Comparison of ENCODE assay signal across 1 fruit fly cellular context in genomic region chr3R:25880198-25880970, dm6.
TF ChIP-seq lines count a peak whose summit lies in the region.

No protein-coding gene starts in this region.

TF ChIP-seq in whole organism, embryonic, 481 proteins besides CTCF, POLR2A, EP300 and RAD21 (continued from another document and continues in another):
- TF ChIP-seq CG42726 (GFP tag; IDR thresholded peaks at IDR 0.05; lab: Robert Waterston, UW; ENCODE audit: partially characterized antibody) = no peak
- no peak for TF ChIP-seq prd (optimal IDR thresholded peaks at IDR 0.05; lab: Kevin White, UChicago)
- TF ChIP-seq prd (GFP tag; IDR thresholded peaks at IDR 0.05; lab: Robert Waterston, UW) = peak; percentile 49; the same call in 1 of the 3 replicates
- no peak for TF ChIP-seq btn (GFP tag; optimal IDR thresholded peaks at IDR 0.05; lab: Kevin White, UChicago)
- peak; percentile 31 for TF ChIP-seq CG10654 (GFP tag; optimal IDR thresholded peaks at IDR 0.05; lab: Kevin White, UChicago)
- TF ChIP-seq fd3F (GFP tag; optimal IDR thresholded peaks at IDR 0.05; lab: Kevin White, UChicago) = peak; percentile 36
- no peak for TF ChIP-seq wdn (GFP tag; IDR thresholded peaks at IDR 0.05; lab: Robert Waterston, UW)
- TF ChIP-seq Trl (optimal IDR thresholded peaks at IDR 0.05; lab: Kevin White, UChicago) = peak; percentile 43 to 54
- TF ChIP-seq Trl (GFP tag; optimal IDR thresholded peaks at IDR 0.05; lab: Kevin White, UChicago) = no peak
- TF ChIP-seq ssp (GFP tag; IDR thresholded peaks at IDR 0.05; lab: Robert Waterston, UW) = 0 out of 2 replicates have a peak, but pooled peaks have one; percentile 22
- no peak for TF ChIP-seq Kr (GFP tag; optimal IDR thresholded peaks at IDR 0.05; lab: Kevin White, UChicago)
- TF ChIP-seq Ets97D (GFP tag; optimal IDR thresholded peaks at IDR 0.05; lab: Kevin White, UChicago) = no peak
- no peak for TF ChIP-seq pan (optimal IDR thresholded peaks at IDR 0.05; lab: Kevin White, UChicago)
- TF ChIP-seq pan (GFP tag; optimal IDR thresholded peaks at IDR 0.05 in 1 of 2, IDR thresholded peaks at IDR 0.05 in 1 of 2) = no peak
- no peak for TF ChIP-seq Dip3 (GFP tag; optimal IDR thresholded peaks at IDR 0.05; lab: Kevin White, UChicago)
- TF ChIP-seq PHDP (tag; optimal IDR thresholded peaks at IDR 0.05; lab: Kevin White, UChicago) = peak; percentile 49
- TF ChIP-seq caup (GFP tag; optimal IDR thresholded peaks at IDR 0.05; lab: Kevin White, UChicago; ENCODE audit: severe bottlenecking) = peak; percentile 27
- TF ChIP-seq MTF-1 (GFP tag; optimal IDR thresholded peaks at IDR 0.05; lab: Kevin White, UChicago; ENCODE audit: borderline replicate concordance) = peak; percentile 16
- no peak for TF ChIP-seq CG11560 (tag; IDR thresholded peaks at IDR 0.05; lab: Robert Waterston, UW)
- TF ChIP-seq CG31224 (GFP tag; IDR thresholded peaks at IDR 0.05; lab: Robert Waterston, UW) = no peak
- TF ChIP-seq CG15601 (tag; optimal IDR thresholded peaks at IDR 0.05; lab: Kevin White, UChicago) = peak; percentile 63
- TF ChIP-seq dmrt99B (tag; optimal IDR thresholded peaks at IDR 0.05; lab: Kevin White, UChicago) = peak; percentile 62
- peak; percentile 4 for TF ChIP-seq Usf (GFP tag; optimal IDR thresholded peaks at IDR 0.05; lab: Kevin White, UChicago)
- TF ChIP-seq repo (GFP tag; optimal IDR thresholded peaks at IDR 0.05; lab: Kevin White, UChicago) = peak; percentile 19
- TF ChIP-seq pum (GFP tag; optimal IDR thresholded peaks at IDR 0.05; lab: Kevin White, UChicago) = no peak
- no peak for TF ChIP-seq CG16779 (GFP tag; IDR thresholded peaks at IDR 0.05; lab: Robert Waterston, UW)
- TF ChIP-seq Sin3A (optimal IDR thresholded peaks at IDR 0.05; lab: Kevin White, UChicago) = no peak
- peak; percentile 1 for TF ChIP-seq pnt (GFP tag; optimal IDR thresholded peaks at IDR 0.05; lab: Kevin White, UChicago)
- no peak for TF ChIP-seq Dll (GFP tag; IDR thresholded peaks at IDR 0.05; lab: Robert Waterston, UW; ENCODE audit: partially characterized antibody)
- TF ChIP-seq CG13296 (GFP tag; optimal IDR thresholded peaks at IDR 0.05; lab: Kevin White, UChicago) = peak; percentile 53
- no peak for TF ChIP-seq pfk (GFP tag; optimal IDR thresholded peaks at IDR 0.05; lab: Kevin White, UChicago)
- no peak for TF ChIP-seq seq (GFP tag; IDR thresholded peaks at IDR 0.05; lab: Robert Waterston, UW)
- no peak for TF ChIP-seq Lhr (GFP tag; optimal IDR thresholded peaks at IDR 0.05; lab: Kevin White, UChicago)
- TF ChIP-seq CG34376 (GFP tag; optimal IDR thresholded peaks at IDR 0.05; lab: Kevin White, UChicago) = no peak
- no peak for TF ChIP-seq al (GFP tag; IDR thresholded peaks at IDR 0.05; lab: Robert Waterston, UW)
- no peak for TF ChIP-seq CG11093 (GFP tag; IDR thresholded peaks at IDR 0.05; lab: Robert Waterston, UW)
- TF ChIP-seq CG11085 (GFP tag; IDR thresholded peaks at IDR 0.05; lab: Robert Waterston, UW) = no peak
- no peak for TF ChIP-seq slou (GFP tag; optimal IDR thresholded peaks at IDR 0.05; lab: Kevin White, UChicago)
- TF ChIP-seq oc (tag; optimal IDR thresholded peaks at IDR 0.05; lab: Kevin White, UChicago) = no peak
- TF ChIP-seq ap (GFP tag; IDR thresholded peaks at IDR 0.05; lab: Robert Waterston, UW) = no peak
- TF ChIP-seq aop (GFP tag; IDR thresholded peaks at IDR 0.05; lab: Robert Waterston, UW) = peak; percentile 76; the same call in 1 of the 2 replicates
- no peak for TF ChIP-seq dan (GFP tag; IDR thresholded peaks at IDR 0.05; lab: Robert Waterston, UW)
- no peak for TF ChIP-seq CG12236 (GFP tag; optimal IDR thresholded peaks at IDR 0.05; lab: Kevin White, UChicago)
- TF ChIP-seq CG8290 (GFP tag; optimal IDR thresholded peaks at IDR 0.05; lab: Kevin White, UChicago) = no peak
- TF ChIP-seq CG8290 (tag; optimal IDR thresholded peaks at IDR 0.05; lab: Kevin White, UChicago) = peak in 1 of 2 experiments; percentile 27
- TF ChIP-seq Bteb2 (GFP tag; optimal IDR thresholded peaks at IDR 0.05; lab: Kevin White, UChicago) = no peak
- no peak for TF ChIP-seq ato (GFP tag; IDR thresholded peaks at IDR 0.05; lab: Robert Waterston, UW; ENCODE audit: partially characterized antibody)
- no peak for TF ChIP-seq mam (GFP tag; optimal IDR thresholded peaks at IDR 0.05; lab: Kevin White, UChicago)
- TF ChIP-seq CG12104 (GFP tag; optimal IDR thresholded peaks at IDR 0.05; lab: Kevin White, UChicago) = no peak
- TF ChIP-seq inv (GFP tag; IDR thresholded peaks at IDR 0.05; lab: Robert Waterston, UW; ENCODE audit: partially characterized antibody) = no peak
- peak; percentile 55; the same call in 1 of the 2 replicates for TF ChIP-seq ranshi (GFP tag; IDR thresholded peaks at IDR 0.05; lab: Robert Waterston, UW)
- no peak for TF ChIP-seq shn (GFP tag; optimal IDR thresholded peaks at IDR 0.05; lab: Kevin White, UChicago)
- TF ChIP-seq Dref (GFP tag; IDR thresholded peaks at IDR 0.05; lab: Robert Waterston, UW) = no peak
- peak; percentile 81 for TF ChIP-seq gem (tag; optimal IDR thresholded peaks at IDR 0.05; lab: Kevin White, UChicago)
- TF ChIP-seq CG14014 (GFP tag; IDR thresholded peaks at IDR 0.05; lab: Robert Waterston, UW) = 0 out of 2 replicates have a peak, but pooled peaks have one; percentile 44
- no peak for TF ChIP-seq Mrtf (GFP tag; IDR thresholded peaks at IDR 0.05; lab: Robert Waterston, UW)
- TF ChIP-seq CG31388 (GFP tag; optimal IDR thresholded peaks at IDR 0.05; lab: Kevin White, UChicago) = no peak
- no peak for TF ChIP-seq sc (optimal IDR thresholded peaks at IDR 0.05; lab: Kevin White, UChicago)
- TF ChIP-seq sc (GFP tag; optimal IDR thresholded peaks at IDR 0.05; lab: Kevin White, UChicago) = peak; percentile 45
- TF ChIP-seq CG9215 (GFP tag; IDR thresholded peaks at IDR 0.05; lab: Robert Waterston, UW) = no peak
- peak; percentile 1 for TF ChIP-seq Hsf (GFP tag; optimal IDR thresholded peaks at IDR 0.05; lab: Kevin White, UChicago)
- peak; percentile 59 for TF ChIP-seq slbo (GFP tag; IDR thresholded peaks at IDR 0.05; lab: Robert Waterston, UW)
- peak; percentile 68 for TF ChIP-seq ci (GFP tag; IDR thresholded peaks at IDR 0.05; lab: Robert Waterston, UW)
- peak; percentile 51; the same call in 1 of the 2 replicates for TF ChIP-seq rib (GFP tag; IDR thresholded peaks at IDR 0.05; lab: Robert Waterston, UW)
- no peak for TF ChIP-seq Ravus (GFP tag; IDR thresholded peaks at IDR 0.05; lab: Robert Waterston, UW)
- TF ChIP-seq MBD-R2 (GFP tag; IDR thresholded peaks at IDR 0.05; lab: Robert Waterston, UW) = no peak
- TF ChIP-seq Pdp1 (GFP tag; optimal IDR thresholded peaks at IDR 0.05; lab: Kevin White, UChicago) = no peak
- no peak for TF ChIP-seq ro (GFP tag; IDR thresholded peaks at IDR 0.05; lab: Robert Waterston, UW)
- no peak for TF ChIP-seq amos (GFP tag; IDR thresholded peaks at IDR 0.05; lab: Robert Waterston, UW; ENCODE audit: partially characterized antibody)
- peak; percentile 87 for TF ChIP-seq CG8388 (GFP tag; optimal IDR thresholded peaks at IDR 0.05; lab: Kevin White, UChicago)
- no peak for TF ChIP-seq CG14860 (GFP tag; IDR thresholded peaks at IDR 0.05; lab: Robert Waterston, UW; ENCODE audit: partially characterized antibody)
- TF ChIP-seq ash1 (GFP tag; optimal IDR thresholded peaks at IDR 0.05; lab: Kevin White, UChicago) = no peak
- TF ChIP-seq schlank (tag; optimal IDR thresholded peaks at IDR 0.05; lab: Kevin White, UChicago) = peak; percentile 14
- TF ChIP-seq HHEX (GFP tag; optimal IDR thresholded peaks at IDR 0.05; lab: Kevin White, UChicago) = peak; percentile 21
- TF ChIP-seq CG2199 (GFP tag; IDR thresholded peaks at IDR 0.05; lab: Robert Waterston, UW) = peak; percentile 12; the same call in 1 of the 3 replicates
- no peak for TF ChIP-seq Hr78 (GFP tag; optimal IDR thresholded peaks at IDR 0.05; lab: Kevin White, UChicago)
- peak; percentile 27 for TF ChIP-seq CG13894 (tag; optimal IDR thresholded peaks at IDR 0.05; lab: Kevin White, UChicago)
- no peak for TF ChIP-seq wek (GFP tag; optimal IDR thresholded peaks at IDR 0.05; lab: Kevin White, UChicago)
- no peak for TF ChIP-seq CG7786 (GFP tag; optimal IDR thresholded peaks at IDR 0.05; lab: Kevin White, UChicago)
- peak; percentile 37 for TF ChIP-seq CG30403 (GFP tag; optimal IDR thresholded peaks at IDR 0.05; lab: Kevin White, UChicago)
- TF ChIP-seq cato (GFP tag; optimal IDR thresholded peaks at IDR 0.05; lab: Kevin White, UChicago; ENCODE audit: borderline replicate concordance) = peak; percentile 30
- TF ChIP-seq jigr1 (GFP tag; IDR thresholded peaks at IDR 0.05; lab: Robert Waterston, UW) = no peak
- no peak for TF ChIP-seq HLH4C (GFP tag; IDR thresholded peaks at IDR 0.05; lab: Robert Waterston, UW; ENCODE audit: partially characterized antibody)
- TF ChIP-seq CG10565 (GFP tag; optimal IDR thresholded peaks at IDR 0.05; lab: Kevin White, UChicago) = no peak
- no peak for TF ChIP-seq Sry-δ (GFP tag; optimal IDR thresholded peaks at IDR 0.05; lab: Kevin White, UChicago)
- 0 out of 2 replicates have a peak, but pooled peaks have one; percentile 29 for TF ChIP-seq sob (GFP tag; IDR thresholded peaks at IDR 0.05; lab: Robert Waterston, UW)
- TF ChIP-seq CG7928 (GFP tag; optimal IDR thresholded peaks at IDR 0.05; lab: Kevin White, UChicago) = no peak
- TF ChIP-seq CG8924 (tag; optimal IDR thresholded peaks at IDR 0.05; lab: Kevin White, UChicago) = peak; percentile 48
- TF ChIP-seq CG6272 (GFP tag; IDR thresholded peaks at IDR 0.05; lab: Robert Waterston, UW) = no peak
- no peak for TF ChIP-seq kni (GFP tag; optimal IDR thresholded peaks at IDR 0.05; lab: Kevin White, UChicago)
- no peak; the same call in 1 of the 2 replicates for TF ChIP-seq lmd (GFP tag; IDR thresholded peaks at IDR 0.05; lab: Robert Waterston, UW)
- peak; percentile 82 for TF ChIP-seq Med (GFP tag; lab: Kevin White, UChicago)
- TF ChIP-seq zf30C (GFP tag; optimal IDR thresholded peaks at IDR 0.05; lab: Kevin White, UChicago) = no peak
- no peak; the same call in 2 of the 3 replicates for TF ChIP-seq croc (GFP tag; conservative IDR thresholded peaks at IDR 0.05; lab: Robert Waterston, UW)
- no peak for TF ChIP-seq gt (GFP tag; IDR thresholded peaks at IDR 0.05; lab: Robert Waterston, UW)
- no peak for TF ChIP-seq CG8478 (optimal IDR thresholded peaks at IDR 0.05; lab: Kevin White, UChicago)
- TF ChIP-seq Nf-YA (GFP tag; IDR thresholded peaks at IDR 0.05; lab: Robert Waterston, UW) = no peak
- no peak for TF ChIP-seq Vsx1 (GFP tag; optimal IDR thresholded peaks at IDR 0.05; lab: Kevin White, UChicago)
- TF ChIP-seq YL-1 (GFP tag; optimal IDR thresholded peaks at IDR 0.05; lab: Kevin White, UChicago) = no peak
- TF ChIP-seq cwo (GFP tag; optimal IDR thresholded peaks at IDR 0.05; lab: Kevin White, UChicago) = peak; percentile 58
- TF ChIP-seq CG6654 (GFP tag; optimal IDR thresholded peaks at IDR 0.05; lab: Kevin White, UChicago) = peak; percentile 25
- TF ChIP-seq CG12769 (tag; optimal IDR thresholded peaks at IDR 0.05; lab: Kevin White, UChicago) = peak; percentile 48
- no peak for TF ChIP-seq CG8765 (GFP tag; IDR thresholded peaks at IDR 0.05; lab: Robert Waterston, UW)
- peak; percentile 18 for TF ChIP-seq CG12659 (GFP tag; optimal IDR thresholded peaks at IDR 0.05; lab: Kevin White, UChicago)
- TF ChIP-seq CG13287 (GFP tag; IDR thresholded peaks at IDR 0.05; lab: Robert Waterston, UW; ENCODE audit: partially characterized antibody) = no peak
- peak; percentile 56 for TF ChIP-seq CG10147 (GFP tag; optimal IDR thresholded peaks at IDR 0.05; lab: Kevin White, UChicago)
- TF ChIP-seq vnd (GFP tag; IDR thresholded peaks at IDR 0.05; lab: Robert Waterston, UW; ENCODE audit: partially characterized antibody) = no peak
- no peak for TF ChIP-seq kah (GFP tag; optimal IDR thresholded peaks at IDR 0.05; lab: Kevin White, UChicago)
- TF ChIP-seq CG11504 (tag; optimal IDR thresholded peaks at IDR 0.05; lab: Kevin White, UChicago) = peak; percentile 70
- peak; percentile 35; the same call in 1 of the 2 replicates for TF ChIP-seq E2f1 (GFP tag; IDR thresholded peaks at IDR 0.05; lab: Robert Waterston, UW)
- TF ChIP-seq dimm (GFP tag; IDR thresholded peaks at IDR 0.05; lab: Robert Waterston, UW) = no peak
- no peak for TF ChIP-seq CG17612 (GFP tag; IDR thresholded peaks at IDR 0.05; lab: Robert Waterston, UW)
- peak; percentile 4 for TF ChIP-seq CG12071 (GFP tag; optimal IDR thresholded peaks at IDR 0.05; lab: Kevin White, UChicago)
- no peak for TF ChIP-seq fru (optimal IDR thresholded peaks at IDR 0.05; lab: Kevin White, UChicago)
- TF ChIP-seq CG31441 (GFP tag; IDR thresholded peaks at IDR 0.05; lab: Robert Waterston, UW) = peak; percentile 64; the same call in 1 of the 2 replicates
- no peak for TF ChIP-seq CG3995 (GFP tag; optimal IDR thresholded peaks at IDR 0.05; lab: Kevin White, UChicago)
- no peak for TF ChIP-seq stc (GFP tag; IDR thresholded peaks at IDR 0.05; lab: Robert Waterston, UW)
- no peak for TF ChIP-seq Hmx (GFP tag; optimal IDR thresholded peaks at IDR 0.05; lab: Kevin White, UChicago)
- peak; percentile 31 for TF ChIP-seq Xbp1 (GFP tag; optimal IDR thresholded peaks at IDR 0.05; lab: Kevin White, UChicago)
- TF ChIP-seq HmgD (GFP tag; optimal IDR thresholded peaks at IDR 0.05; lab: Kevin White, UChicago) = peak; percentile 16
- TF ChIP-seq Hand (GFP tag; optimal IDR thresholded peaks at IDR 0.05; lab: Kevin White, UChicago) = no peak
- no peak for TF ChIP-seq gsb (GFP tag; IDR thresholded peaks at IDR 0.05; lab: Robert Waterston, UW)
- peak; percentile 67 for TF ChIP-seq Xrp1 (GFP tag; IDR thresholded peaks at IDR 0.05; lab: Robert Waterston, UW)
- no peak for TF ChIP-seq TFAM (GFP tag; optimal IDR thresholded peaks at IDR 0.05; lab: Kevin White, UChicago)
- TF ChIP-seq insv (GFP tag; optimal IDR thresholded peaks at IDR 0.05; lab: Kevin White, UChicago) = no peak
- peak; percentile 22 for TF ChIP-seq NfI (GFP tag; optimal IDR thresholded peaks at IDR 0.05; lab: Kevin White, UChicago)
- no peak for TF ChIP-seq CG1792 (GFP tag; optimal IDR thresholded peaks at IDR 0.05; lab: Kevin White, UChicago)
- TF ChIP-seq knrl (GFP tag; IDR thresholded peaks at IDR 0.05; lab: Robert Waterston, UW; ENCODE audit: partially characterized antibody) = no peak
- TF ChIP-seq pb (GFP tag; optimal IDR thresholded peaks at IDR 0.05; lab: Kevin White, UChicago) = no peak
- TF ChIP-seq CG15269 (tag; optimal IDR thresholded peaks at IDR 0.05; lab: Kevin White, UChicago) = peak; percentile 59
- TF ChIP-seq sug (tag; optimal IDR thresholded peaks at IDR 0.05; lab: Kevin White, UChicago) = peak; percentile 24
- TF ChIP-seq CG17359 (tag; optimal IDR thresholded peaks at IDR 0.05; lab: Kevin White, UChicago) = peak; percentile 62
- no peak for TF ChIP-seq CG7372 (GFP tag; IDR thresholded peaks at IDR 0.05; lab: Robert Waterston, UW)
- peak; percentile 54 for TF ChIP-seq CG17385 (GFP tag; optimal IDR thresholded peaks at IDR 0.05; lab: Kevin White, UChicago)
